Worm (Caenorhabditis elegans): Measurements from ENCODE around the gene spp-2.

DNA sequence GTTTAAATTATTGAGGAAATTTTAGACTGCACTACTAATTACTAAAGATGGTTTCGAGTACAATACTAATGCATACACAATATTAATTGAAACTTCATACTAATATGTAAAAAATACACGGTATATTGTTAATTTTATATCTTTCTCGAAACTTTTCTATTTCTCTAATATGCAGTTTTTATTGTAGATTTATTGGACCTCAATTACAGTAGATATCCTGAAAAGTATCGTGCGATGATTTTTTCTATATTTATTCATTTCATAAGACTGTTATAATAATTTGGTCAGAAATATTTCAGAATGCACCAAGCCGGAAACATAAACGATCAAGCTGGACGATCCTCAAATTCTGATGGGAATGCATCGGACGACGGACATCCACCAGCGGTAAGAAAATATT, 27.1 kb upstream of the spp-2 start, which contains the start of gene C07D8.5:
- no peak for TF ChIP-seq skn-1 (tag; optimal IDR thresholded peaks at IDR 0.05)
- no peak for TF ChIP-seq ama-1 (optimal IDR thresholded peaks at IDR 0.05)
- TF ChIP-seq fkh-4 (tag; optimal IDR thresholded peaks at IDR 0.05; ENCODE audit: borderline replicate concordance) = no peak
- TF ChIP-seq ceh-82 (tag; optimal IDR thresholded peaks at IDR 0.05) = no peak
- no peak for TF ChIP-seq isw-1 (GFP tag; IDR thresholded peaks at IDR 0.05)
- TF ChIP-seq lin-15B (tag; optimal IDR thresholded peaks at IDR 0.05) = no peak
- TF ChIP-seq dpl-1 (GFP tag; optimal IDR thresholded peaks at IDR 0.05) = no peak
- TF ChIP-seq fos-1 (tag; optimal IDR thresholded peaks at IDR 0.05) = no peak
- no peak for TF ChIP-seq elt-2 (tag; optimal IDR thresholded peaks at IDR 0.05)
- no peak for TF ChIP-seq egl-13 (tag; optimal IDR thresholded peaks at IDR 0.05)
- TF ChIP-seq unc-62 (GFP tag; optimal IDR thresholded peaks at IDR 0.05) = no peak
- TF ChIP-seq nhr-11 (tag; optimal IDR thresholded peaks at IDR 0.05) = no peak
- TF ChIP-seq snpc-4 (tag; optimal IDR thresholded peaks at IDR 0.05) = no peak
- no peak for TF ChIP-seq ztf-11 (tag; optimal IDR thresholded peaks at IDR 0.05)
